Worm (Caenorhabditis elegans): ENCODE data around the gene arl-8.
"Not testable (repeated sequence)": the region's sequence is repeated elsewhere in the genome, so short reads cannot be mapped to it uniquely, and the experiment has no call there.

Gene arl-8

ce11 chrIV:14767693-14768251 lies 30.2 kb upstream of the arl-8 start, which contains the start of the genes mrps-7 and Y57G11C.3:
Gene mrps-7 (minus strand): TSS chrIV:14767730.
Gene Y57G11C.3 (plus strand): TSS chrIV:14768201.
- TF ChIP-seq ztf-23 (GFP tag; IDR thresholded peaks at IDR 0.05) (no peak), cog-1 (tag; optimal IDR thresholded peaks at IDR 0.05) (peak; percentile 73)

ce11 chrIV:14769218-14769835 lies 28.6 kb upstream of the arl-8 start, which contains the start of gene Y57G11C.43:
Gene Y57G11C.43 (plus strand): TSS chrIV:14769441.
- no peak for TF ChIP-seq med-1 (GFP tag; optimal IDR thresholded peaks at IDR 0.05; ENCODE audit: insufficient read depth)
- TF ChIP-seq ref-1 (GFP tag; conservative IDR thresholded peaks at IDR 0.05): no peak
- TF ChIP-seq cog-1 (tag; optimal IDR thresholded peaks at IDR 0.05): no peak
- TF ChIP-seq flt-1 (GFP tag; IDR thresholded peaks at IDR 0.05): no peak
- TF ChIP-seq ztf-29 (GFP tag; IDR thresholded peaks at IDR 0.05): no peak
- no peak for TF ChIP-seq klf-2 (GFP tag; conservative IDR thresholded peaks at IDR 0.05)
- TF ChIP-seq tab-1 (GFP tag; IDR thresholded peaks at IDR 0.05): no peak
- TF ChIP-seq T22C8.4 (GFP tag; IDR thresholded peaks at IDR 0.05): no peak
- no peak for TF ChIP-seq ztf-23 (GFP tag; IDR thresholded peaks at IDR 0.05)

ce11 chrIV:14770663-14771062 lies 27.3 kb upstream of the arl-8 start:
- TF ChIP-seq ztf-29 (GFP tag; IDR thresholded peaks at IDR 0.05) (no peak), T22C8.4 (GFP tag; IDR thresholded peaks at IDR 0.05) (no peak), cog-1 (tag; optimal IDR thresholded peaks at IDR 0.05) (no peak), med-1 (GFP tag; optimal IDR thresholded peaks at IDR 0.05; ENCODE audit: insufficient read depth) (no peak)

- TF ChIP-seq cog-1 (tag; optimal IDR thresholded peaks at IDR 0.05) (no peak), flt-1 (GFP tag; IDR thresholded peaks at IDR 0.05) (no peak), T22C8.4 (GFP tag; IDR thresholded peaks at IDR 0.05) (no peak), tab-1 (GFP tag; IDR thresholded peaks at IDR 0.05) (no peak)
These were observed 26.6 kb upstream of the arl-8 start, which contains the start of gene degl-1 for ce11 chrIV:14771325-14771724. Gene degl-1 (minus strand): TSS chrIV:14771425.

- TF ChIP-seq flt-1 (GFP tag; IDR thresholded peaks at IDR 0.05) (no peak), ztf-23 (GFP tag; IDR thresholded peaks at IDR 0.05) (no peak), tab-1 (GFP tag; IDR thresholded peaks at IDR 0.05) (0 out of 2 replicates have a peak, but pooled peaks have one; percentile 18), med-1 (GFP tag; optimal IDR thresholded peaks at IDR 0.05; ENCODE audit: insufficient read depth) (no peak), T22C8.4 (GFP tag; IDR thresholded peaks at IDR 0.05) (no peak), ref-1 (GFP tag; conservative IDR thresholded peaks at IDR 0.05) (no peak), klf-2 (GFP tag; conservative IDR thresholded peaks at IDR 0.05) (no peak), cog-1 (tag; optimal IDR thresholded peaks at IDR 0.05) (no peak), ztf-29 (GFP tag; IDR thresholded peaks at IDR 0.05) (no peak)
These were observed 24.5 kb upstream of the arl-8 start, which contains the start of gene Y57G11C.36 for ce11 chrIV:14773280-14774071. Gene Y57G11C.36 (minus strand): TSS chrIV:14773781.

ce11 chrIV:14774454-14774853 lies 23.5 kb upstream of the arl-8 start, which contains the start of gene Y57G11C.51:
Gene Y57G11C.51 (minus strand): TSS chrIV:14774554.
- not testable (repeated sequence) for TF ChIP-seq ref-1 (GFP tag; conservative IDR thresholded peaks at IDR 0.05); flt-1 (GFP tag; IDR thresholded peaks at IDR 0.05); klf-2 (GFP tag; conservative IDR thresholded peaks at IDR 0.05)

- TF ChIP-seq ref-1 (GFP tag; conservative IDR thresholded peaks at IDR 0.05) (no peak), tab-1 (GFP tag; IDR thresholded peaks at IDR 0.05) (no peak), ztf-29 (GFP tag; IDR thresholded peaks at IDR 0.05) (no peak), cog-1 (tag; optimal IDR thresholded peaks at IDR 0.05) (no peak), ztf-23 (GFP tag; IDR thresholded peaks at IDR 0.05) (no peak), klf-2 (GFP tag; conservative IDR thresholded peaks at IDR 0.05) (no peak), flt-1 (GFP tag; IDR thresholded peaks at IDR 0.05) (no peak), med-1 (GFP tag; optimal IDR thresholded peaks at IDR 0.05; ENCODE audit: insufficient read depth) (no peak), T22C8.4 (GFP tag; IDR thresholded peaks at IDR 0.05) (no peak)
These were observed 16.4 kb upstream of the arl-8 start, which contains the start of gene Y57G11C.8 for ce11 chrIV:14781537-14781936. Gene Y57G11C.8 (plus strand): TSS chrIV:14781837.

- TF ChIP-seq ztf-29 (GFP tag; IDR thresholded peaks at IDR 0.05): no peak
- TF ChIP-seq ztf-23 (GFP tag; IDR thresholded peaks at IDR 0.05): no peak
- no peak for TF ChIP-seq med-1 (GFP tag; optimal IDR thresholded peaks at IDR 0.05; ENCODE audit: insufficient read depth)
- no peak for TF ChIP-seq ref-1 (GFP tag; conservative IDR thresholded peaks at IDR 0.05)
- no peak for TF ChIP-seq T22C8.4 (GFP tag; IDR thresholded peaks at IDR 0.05)
- no peak for TF ChIP-seq flt-1 (GFP tag; IDR thresholded peaks at IDR 0.05)
- TF ChIP-seq cog-1 (tag; optimal IDR thresholded peaks at IDR 0.05): no peak
- TF ChIP-seq klf-2 (GFP tag; conservative IDR thresholded peaks at IDR 0.05): no peak
- TF ChIP-seq tab-1 (GFP tag; IDR thresholded peaks at IDR 0.05): no peak
These were observed 15.7 kb upstream of the arl-8 start, which contains the start of gene Y57G11C.1130 for ce11 chrIV:14782211-14782610. Gene Y57G11C.1130 (plus strand): TSS chrIV:14782511.

- TF ChIP-seq ztf-23 (GFP tag; IDR thresholded peaks at IDR 0.05): no peak
- TF ChIP-seq ref-1 (GFP tag; conservative IDR thresholded peaks at IDR 0.05): no peak
- TF ChIP-seq T22C8.4 (GFP tag; IDR thresholded peaks at IDR 0.05): no peak
- TF ChIP-seq flt-1 (GFP tag; IDR thresholded peaks at IDR 0.05): no peak
- no peak for TF ChIP-seq ztf-29 (GFP tag; IDR thresholded peaks at IDR 0.05)
- no peak for TF ChIP-seq cog-1 (tag; optimal IDR thresholded peaks at IDR 0.05)
- no peak for TF ChIP-seq klf-2 (GFP tag; conservative IDR thresholded peaks at IDR 0.05)
- no peak for TF ChIP-seq med-1 (GFP tag; optimal IDR thresholded peaks at IDR 0.05; ENCODE audit: insufficient read depth)
- no peak for TF ChIP-seq tab-1 (GFP tag; IDR thresholded peaks at IDR 0.05)
These were observed 13.5 kb upstream of the arl-8 start, which contains the start of gene nlp-56 for ce11 chrIV:14784481-14784880. Gene nlp-56 (minus strand): TSS chrIV:14784737.

Data from whole organism, midembryonic.